Worm (Caenorhabditis elegans): ENCODE measurements around the gene C16C8.25.

DNA sequence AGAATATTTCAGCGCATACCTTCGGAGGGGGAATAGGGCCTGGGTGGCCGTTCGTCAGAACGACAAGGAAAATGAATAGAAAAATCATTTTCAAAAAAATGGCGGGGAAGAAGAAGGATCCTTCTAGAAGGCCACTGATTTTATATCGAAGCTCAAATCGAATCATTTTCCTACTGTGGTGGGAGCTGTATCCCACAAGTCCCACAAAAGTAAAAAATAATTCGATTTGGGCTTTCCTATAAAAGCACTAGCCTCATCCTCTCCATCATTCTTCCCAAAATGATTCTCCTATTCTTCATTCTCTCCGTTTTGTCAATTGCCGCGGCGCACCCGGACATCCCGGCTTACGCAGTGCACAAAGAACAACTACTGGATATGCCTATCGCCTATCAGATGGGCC, 9.2 kb downstream of the C16C8.25 start, which contains the start of the genes C16C8.26 and C16C8.19:
- TF ChIP-seq him-1 (tag; optimal IDR thresholded peaks at IDR 0.05) (no peak), W03F9.2 (tag; optimal IDR thresholded peaks at IDR 0.05) (no peak)
